Worm (Caenorhabditis elegans) whole organism, L4 larva: ENCODE measurements around the gene fbxb-74.

Source experiments
- F26F4.8 ChIP-seq: fragments of 200-800 bp; sonication (Bioruptor generic); conservative IDR thresholded peaks from 2 replicates; pipeline ENCODE4 v1.3.6; 2022; ENCODE audit warnings: missing genetic modification characterization, missing compliant biosample characterization
- F49E8.2 ChIP-seq: sonication (generic microtip); optimal IDR thresholded peaks from 2 replicates; lab custom pipeline; 2016; ENCODE audit warnings: missing compliant biosample characterization, mild to moderate bottlenecking, missing genetic modification characterization, borderline replicate concordance
- T26A8.4 ChIP-seq: fragments of 200-800 bp; sonication (Bioruptor generic); IDR thresholded peaks from 2 replicates; pipeline ENCODE4 v1.3.6; 2022; ENCODE audit warnings: missing genetic modification characterization, missing compliant biosample characterization
- attf-4 ChIP-seq: sonication (generic microtip); optimal IDR thresholded peaks from 3 replicates; lab custom pipeline; 2017; ENCODE audit warnings: missing biosample characterization, missing genetic modification characterization
- daf-12 ChIP-seq: fragments of 150-350 bp; optimal IDR thresholded peaks from 2 replicates; lab custom pipeline; 2014; ENCODE audit warnings: missing biosample characterization, missing genetic modification reagents, missing genetic modification characterization
- daf-16 ChIP-seq, 3 experiments: sonication (generic microtip); optimal IDR thresholded peaks; 2 replicates each; lab custom pipeline; 2016 to 2017; ENCODE audit warnings: missing genetic modification characterization in 3 of 3, missing genetic modification reagents in 3 of 3, mild to moderate bottlenecking in 2 of 3, missing compliant biosample characterization in 2 of 3, missing biosample characterization in 1 of 3, moderate library complexity in 1 of 3
- dmd-6 ChIP-seq: fragments of 200-800 bp; sonication (Bioruptor generic); IDR thresholded peaks from 2 replicates; pipeline ENCODE4 v1.3.6; 2022; ENCODE audit warnings: missing genetic modification reagents, missing genetic modification characterization, missing compliant biosample characterization
- dve-1 ChIP-seq: sonication (generic microtip); optimal IDR thresholded peaks from 2 replicates; lab custom pipeline; 2017; ENCODE audit warnings: antibody characterized with exemption, mild to moderate bottlenecking, missing genetic modification characterization, missing compliant biosample characterization; ENCODE audit not compliant: insufficient read depth
- egl-43 ChIP-seq: fragments of 200-800 bp; sonication (Bioruptor generic); IDR thresholded peaks from 2 replicates; pipeline ENCODE4 v1.3.6; 2022; ENCODE audit warnings: missing genetic modification reagents, missing genetic modification characterization, missing compliant biosample characterization
- fkh-10 ChIP-seq: fragments of 150-350 bp; optimal IDR thresholded peaks from 2 replicates; lab custom pipeline; 2014; ENCODE audit warnings: missing biosample characterization, missing genetic modification reagents, missing genetic modification characterization
- gei-8 ChIP-seq: fragments of 200-800 bp; sonication (Bioruptor generic); optimal IDR thresholded peaks from 2 replicates; lab custom pipeline; 2018; ENCODE audit warnings: mild to moderate bottlenecking, missing genetic modification characterization, missing compliant biosample characterization
- hif-1 ChIP-seq, 2 experiments: sonication (generic microtip); optimal IDR thresholded peaks; 2 replicates each; lab custom pipeline; 2016 to 2017; ENCODE audit warnings: missing compliant biosample characterization in 2 of 2, missing genetic modification characterization in 2 of 2, missing genetic modification reagents in 2 of 2, missing genotype in 2 of 2, mild to moderate bottlenecking in 1 of 2
- hlh-11 ChIP-seq: fragments of 200-800 bp; sonication (Bioruptor generic); optimal IDR thresholded peaks from 2 replicates; lab custom pipeline; 2018; ENCODE audit warnings: mild to moderate bottlenecking, missing genetic modification characterization, missing compliant biosample characterization
- hlh-30 ChIP-seq: sonication (generic microtip); optimal IDR thresholded peaks from 2 replicates; lab custom pipeline; 2017; ENCODE audit warnings: antibody characterized with exemption, mild to moderate bottlenecking, missing genetic modification characterization, missing compliant biosample characterization; ENCODE audit not compliant: insufficient read depth
- lin-38 ChIP-seq: fragments of 200-800 bp; sonication (Bioruptor generic); IDR thresholded peaks from 2 replicates; pipeline ENCODE4 v1.3.6; 2022; ENCODE audit warnings: missing genetic modification reagents, missing genetic modification characterization, missing compliant biosample characterization
- lsy-2 ChIP-seq, 2 experiments: fragments of 150-350 bp in 1 of 2; sonication (generic microtip) in 1 of 2; optimal IDR thresholded peaks; 2 replicates each; lab custom pipeline; 2014 to 2017; ENCODE audit warnings: missing biosample characterization in 2 of 2, missing genetic modification characterization in 2 of 2
- mdl-1 ChIP-seq, 2 experiments: fragments of 150-350 bp in 1 of 2; sonication (generic microtip) in 1 of 2; optimal IDR thresholded peaks; 2 replicates each; lab custom pipeline; 2014 to 2017; ENCODE audit warnings: missing biosample characterization in 2 of 2, missing genetic modification characterization in 2 of 2
- mxl-2 ChIP-seq: fragments of 200-800 bp; sonication (Bioruptor generic); conservative IDR thresholded peaks from 2 replicates; pipeline ENCODE4 v1.3.6; 2022; ENCODE audit warnings: missing genetic modification reagents, missing genetic modification characterization, missing compliant biosample characterization
- nhr-10 ChIP-seq: fragments of 150-350 bp; optimal IDR thresholded peaks from 2 replicates; lab custom pipeline; 2014; ENCODE audit warnings: missing biosample characterization, missing genetic modification characterization
- nhr-25 ChIP-seq: sonication (generic microtip); optimal IDR thresholded peaks from 2 replicates; lab custom pipeline; 2017; ENCODE audit warnings: missing genetic modification characterization, mild to moderate bottlenecking, missing compliant biosample characterization, antibody characterized with exemption, moderate library complexity, borderline replicate concordance; ENCODE audit not compliant: insufficient read depth
- nhr-28 ChIP-seq: fragments of 150-350 bp; optimal IDR thresholded peaks from 2 replicates; lab custom pipeline; 2014; ENCODE audit warnings: missing biosample characterization, missing genetic modification characterization
- nhr-41 ChIP-seq: fragments of 200-800 bp; sonication (Bioruptor generic); IDR thresholded peaks from 2 replicates; pipeline ENCODE4 v1.3.6; 2022; ENCODE audit warnings: missing genetic modification reagents, missing genetic modification characterization, missing compliant biosample characterization
- nhr-48 ChIP-seq: sonication (generic microtip); optimal IDR thresholded peaks from 2 replicates; lab custom pipeline; 2016; ENCODE audit warnings: mild to moderate bottlenecking, missing genetic modification characterization, missing compliant biosample characterization
- nhr-77 ChIP-seq: fragments of 150-350 bp; optimal IDR thresholded peaks from 2 replicates; lab custom pipeline; 2014; ENCODE audit warnings: missing biosample characterization, missing genetic modification characterization
- pqm-1 ChIP-seq: sonication (generic microtip); optimal IDR thresholded peaks from 2 replicates; lab custom pipeline; 2017; ENCODE audit warnings: missing biosample characterization, missing genetic modification characterization
- saeg-2 ChIP-seq: fragments of 200-800 bp; sonication (Bioruptor generic); IDR thresholded peaks from 2 replicates; pipeline ENCODE4 v1.3.6; 2022; ENCODE audit warnings: missing genetic modification reagents, missing genetic modification characterization, missing compliant biosample characterization
- skn-1 ChIP-seq: fragments of 150-350 bp; optimal IDR thresholded peaks from 2 replicates; lab custom pipeline; 2014; ENCODE audit warnings: missing biosample characterization, missing genetic modification characterization
- unc-130 ChIP-seq: sonication (generic microtip); optimal IDR thresholded peaks from 2 replicates; lab custom pipeline; 2016; ENCODE audit warnings: missing genetic modification reagents, missing genetic modification characterization, missing compliant biosample characterization
- zag-1 ChIP-seq: fragments of 150-350 bp; optimal IDR thresholded peaks from 2 replicates; lab custom pipeline; 2014; ENCODE audit warnings: missing biosample characterization, missing genetic modification characterization
- zfp-2 ChIP-seq: sonication (generic microtip); optimal IDR thresholded peaks from 2 replicates; lab custom pipeline; 2016; ENCODE audit warnings: mild to moderate bottlenecking, missing genetic modification characterization, missing compliant biosample characterization
- zip-11 ChIP-seq: fragments of 200-800 bp; sonication (Bioruptor generic); IDR thresholded peaks from 2 replicates; pipeline ENCODE4 v1.3.6; 2022; ENCODE audit warnings: missing genetic modification characterization, missing compliant biosample characterization
- ztf-11 ChIP-seq: fragments of 150-350 bp; optimal IDR thresholded peaks from 2 replicates; lab custom pipeline; 2014; ENCODE audit warnings: missing biosample characterization, missing genetic modification characterization
- ztf-7 ChIP-seq: fragments of 150-350 bp; optimal IDR thresholded peaks from 2 replicates; lab custom pipeline; 2014; ENCODE audit warnings: missing biosample characterization, missing genetic modification characterization

Gene fbxb-74

DNA sequence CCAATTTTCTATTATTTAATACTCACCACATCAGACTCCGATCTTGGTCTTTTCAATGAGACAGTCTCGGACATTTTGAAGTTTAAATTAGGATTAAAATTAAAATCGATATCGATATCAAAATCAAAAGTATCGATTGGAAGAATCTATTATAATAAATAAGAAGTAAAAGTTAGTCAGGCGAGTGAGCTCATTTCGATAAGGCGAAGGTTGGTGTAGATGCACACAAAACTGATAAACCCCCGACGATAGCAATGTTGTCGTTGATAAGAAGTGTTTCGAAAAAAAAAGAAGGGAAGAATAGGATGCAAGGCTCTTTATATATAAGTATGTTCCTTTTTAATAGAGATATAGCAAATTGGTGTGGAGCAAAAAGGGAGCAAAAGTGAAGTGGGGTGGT is 43.4 kb upstream of the fbxb-74 start, which contains the start of gene M01H9.4 (continued):
- TF ChIP-seq dmd-6 (GFP tag; lab: Robert Waterston, UW) (peak; percentile 76), ztf-11 (tag; lab: Kevin White, UChicago) (no peak), lin-38 (GFP tag; lab: Robert Waterston, UW) (no peak), mdl-1 (tag; optimal IDR thresholded peaks at IDR 0.05; lab: Kevin White, UChicago) (no peak), fkh-10 (GFP tag; lab: Kevin White, UChicago) (no peak), egl-43 (GFP tag; lab: Robert Waterston, UW) (no peak), pqm-1 (tag; lab: Kevin White, UChicago) (peak; percentile 99), nhr-77 (tag; lab: Kevin White, UChicago) (peak; percentile 50)

DNA sequence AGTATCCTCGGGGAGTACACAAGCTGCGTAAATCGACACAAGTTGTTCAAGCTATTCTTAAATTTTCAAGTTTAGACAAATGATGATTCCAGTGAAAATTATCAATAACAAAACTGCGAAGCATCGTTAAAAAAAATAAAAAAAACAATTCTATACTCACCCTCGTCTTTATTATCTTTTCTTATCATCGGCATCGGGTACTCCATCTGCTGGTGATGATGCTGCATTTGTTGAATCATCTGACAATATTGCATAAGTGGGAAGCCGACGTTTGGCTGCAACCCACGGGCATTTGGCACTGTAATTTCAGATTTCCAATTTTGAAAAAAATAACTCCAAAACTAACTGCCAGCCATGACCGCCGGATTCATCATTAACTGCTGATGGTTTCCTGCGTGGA is 42.2 kb upstream of the fbxb-74 start:
- TF ChIP-seq pqm-1 (tag; lab: Kevin White, UChicago) (peak; percentile 6), nhr-28 (tag; lab: Kevin White, UChicago) (peak; percentile 31), mxl-2 (GFP tag; lab: Robert Waterston, UW) (no peak), hlh-30 (tag; lab: Kevin White, UChicago) (peak; percentile 41), dve-1 (peak; percentile 13), daf-16 (GFP tag; optimal IDR thresholded peaks at IDR 0.05; lab: Kevin White, UChicago) (no peak), daf-16 (tag; optimal IDR thresholded peaks at IDR 0.05; lab: Kevin White, UChicago) (peak; percentile 59), ztf-7 (tag; lab: Kevin White, UChicago) (no peak), daf-12 (no peak), gei-8 (GFP tag; lab: Kevin White, UChicago) (no peak), hlh-11 (tag; lab: Kevin White, UChicago) (no peak)

DNA sequence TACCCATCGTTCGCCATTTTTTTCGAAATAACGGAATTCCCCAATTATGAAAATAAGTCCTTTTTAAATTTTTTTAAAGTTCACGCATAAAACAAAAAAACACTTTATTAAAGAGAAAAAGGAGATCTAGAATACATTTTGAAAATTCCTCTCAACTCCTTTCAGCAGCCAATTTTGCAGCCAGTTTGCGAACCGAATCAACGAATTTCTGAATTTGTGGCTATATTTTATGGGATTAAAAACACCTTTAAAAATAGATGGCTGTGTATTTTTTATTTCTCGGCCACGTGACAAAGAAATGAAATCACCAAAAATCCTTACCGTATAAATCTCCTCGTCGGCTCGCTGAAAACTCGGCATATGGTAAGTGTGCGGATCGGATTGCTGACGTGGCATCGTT is 40.9 kb upstream of the fbxb-74 start, which contains the start of gene M01H9.10:
Gene M01H9.10 (minus strand): TSS at position 101 of the 400 bp plus-strand sequence.
- no peak for TF ChIP-seq lin-38 (GFP tag; lab: Robert Waterston, UW)
- no peak for TF ChIP-seq T26A8.4 (GFP tag; lab: Robert Waterston, UW)
- TF ChIP-seq nhr-10 (tag; lab: Kevin White, UChicago) = no peak
- no peak for TF ChIP-seq zfp-2 (tag; lab: Kevin White, UChicago)
- no peak for TF ChIP-seq lsy-2 (tag; optimal IDR thresholded peaks at IDR 0.05; lab: Kevin White, UChicago)
- no peak for TF ChIP-seq skn-1 (tag; lab: Kevin White, UChicago)
- TF ChIP-seq nhr-41 (GFP tag; lab: Robert Waterston, UW) = no peak
- no peak for TF ChIP-seq unc-130 (GFP tag; lab: Kevin White, UChicago)
- no peak for TF ChIP-seq ztf-7 (tag; lab: Kevin White, UChicago)
- TF ChIP-seq saeg-2 = no peak
- TF ChIP-seq nhr-25 (tag; lab: Kevin White, UChicago) = no peak
- TF ChIP-seq zip-11 (GFP tag; lab: Robert Waterston, UW) = no peak
- no peak for TF ChIP-seq zag-1 (tag; lab: Kevin White, UChicago)
- TF ChIP-seq attf-4 (tag; lab: Kevin White, UChicago) = no peak
- no peak for TF ChIP-seq F26F4.8 (GFP tag; lab: Robert Waterston, UW)
- TF ChIP-seq F49E8.2 = no peak

DNA sequence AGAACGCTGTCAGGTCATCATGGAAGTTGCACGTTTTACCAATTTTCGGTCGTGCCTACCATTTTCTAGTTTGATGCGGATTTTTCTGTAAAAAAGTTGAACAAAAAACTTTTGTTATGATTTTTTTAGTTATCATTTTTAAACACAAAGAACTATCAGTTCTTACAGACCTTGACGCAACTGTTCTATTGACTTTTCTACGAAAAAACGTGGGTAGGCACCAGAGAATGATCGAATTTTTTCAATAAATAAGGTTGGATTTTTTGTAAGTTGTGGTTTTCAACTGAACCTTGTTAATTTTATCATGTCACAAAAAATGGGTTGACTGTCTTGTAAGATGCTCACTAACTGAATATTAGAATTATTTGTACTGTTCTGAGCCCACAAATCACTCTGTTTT is 39.5 kb upstream of the fbxb-74 start:
- TF ChIP-seq hif-1 (tag; optimal IDR thresholded peaks at IDR 0.05; lab: Kevin White, UChicago) (peak in 1 of 2 experiments; percentile 89), pqm-1 (tag; lab: Kevin White, UChicago) (no peak), nhr-48 (peak; percentile 47), dmd-6 (GFP tag; lab: Robert Waterston, UW) (peak; percentile 47), dve-1 (peak; percentile 36), daf-16 (GFP tag; optimal IDR thresholded peaks at IDR 0.05; lab: Kevin White, UChicago) (no peak), daf-16 (tag; optimal IDR thresholded peaks at IDR 0.05; lab: Kevin White, UChicago) (peak; percentile 29), fkh-10 (GFP tag; lab: Kevin White, UChicago) (no peak), hlh-11 (tag; lab: Kevin White, UChicago) (peak; percentile 12)
